Worm (Caenorhabditis elegans) whole organism, L4/young adult: ENCODE measurements around the gene zmp-6.

Source experiments
- dao-5 ChIP-seq: sonication (generic microtip); optimal IDR thresholded peaks from 2 replicates; lab custom pipeline; 2016; ENCODE audit warnings: missing genotype, missing genetic modification characterization, moderate library complexity, missing compliant biosample characterization
- him-1 ChIP-seq: sonication (generic microtip); optimal IDR thresholded peaks from 2 replicates; lab custom pipeline; 2016; ENCODE audit warnings: missing genotype, missing genetic modification reagents, missing genetic modification characterization, missing compliant biosample characterization

ce11 chrIII:7263028-7263427, 15.4 kb upstream of the zmp-6 start:
- no peak for TF ChIP-seq dao-5 (tag; lab: Kevin White, UChicago)
- TF ChIP-seq him-1 (tag; lab: Kevin White, UChicago): no peak
